Worm (Caenorhabditis elegans): ENCODE measurements around the gene ZK1307.8.

Gene ZK1307.8

ce11 chrII:9617039-9617901, 7.1 kb upstream of the ZK1307.8 start, which contains the start of gene hal-3 (continued):
- TF ChIP-seq ama-1 (optimal IDR thresholded peaks at IDR 0.05) (peak; percentile 77), ama-1 (GFP tag; optimal IDR thresholded peaks at IDR 0.05) (no peak), F57C9.4 (tag; optimal IDR thresholded peaks at IDR 0.05) (no peak), ztf-22 (GFP tag; optimal IDR thresholded peaks at IDR 0.05) (no peak), hmg-20 (GFP tag; IDR thresholded peaks at IDR 0.05) (no peak), ztf-26 (tag; optimal IDR thresholded peaks at IDR 0.05) (no peak), tbx-9 (tag; optimal IDR thresholded peaks at IDR 0.05; ENCODE audit: borderline replicate concordance) (no peak), K12H6.12 (tag; optimal IDR thresholded peaks at IDR 0.05) (no peak), F23B12.7 (tag; optimal IDR thresholded peaks at IDR 0.05; ENCODE audit: insufficient read depth) (no peak), Y53G8AR.9 (GFP tag; conservative IDR thresholded peaks at IDR 0.05) (peak; percentile 73; the same call in 1 of the 2 replicates), Y79H2A.3 (GFP tag; conservative IDR thresholded peaks at IDR 0.05) (no peak), hsf-1 (GFP tag; IDR thresholded peaks at IDR 0.05) (no peak), ztf-25 (GFP tag; IDR thresholded peaks at IDR 0.05) (peak; percentile 52; the same call in 1 of the 2 replicates), zfh-2 (GFP tag; conservative IDR thresholded peaks at IDR 0.05) (no peak), D2030.7 (GFP tag; IDR thresholded peaks at IDR 0.05) (no peak), akir-1 (GFP tag; optimal IDR thresholded peaks at IDR 0.05) (no peak), efl-1 (GFP tag; optimal IDR thresholded peaks at IDR 0.05) (no peak), F37B4.10 (GFP tag; IDR thresholded peaks at IDR 0.05) (no peak), K11D2.4 (GFP tag; IDR thresholded peaks at IDR 0.05) (no peak), Y67H2A.10 (GFP tag; conservative IDR thresholded peaks at IDR 0.05) (no peak), mcd-1 (GFP tag; IDR thresholded peaks at IDR 0.05) (0 out of 2 replicates have a peak, but pooled peaks have one; percentile 16), hlh-12 (tag; optimal IDR thresholded peaks at IDR 0.05) (no peak), F39B2.1 (GFP tag; IDR thresholded peaks at IDR 0.05) (no peak), lir-1 (GFP tag; conservative IDR thresholded peaks at IDR 0.05) (no peak), F49E8.2 (tag; optimal IDR thresholded peaks at IDR 0.05; ENCODE audit: insufficient read depth) (no peak), madf-6 (GFP tag; IDR thresholded peaks at IDR 0.05) (peak; percentile 48; the same call in 1 of the 2 replicates), egl-18 (GFP tag; IDR thresholded peaks at IDR 0.05) (0 out of 2 replicates have a peak, but pooled peaks have one; percentile 24), ceh-27 (GFP tag; optimal IDR thresholded peaks at IDR 0.05) (no peak), ceh-91 (GFP tag; IDR thresholded peaks at IDR 0.05) (no peak), bed-1 (GFP tag; IDR thresholded peaks at IDR 0.05) (no peak), hlh-26 (GFP tag; conservative IDR thresholded peaks at IDR 0.05) (no peak), attf-3 (GFP tag; conservative IDR thresholded peaks at IDR 0.05) (no peak; the same call in 1 of the 2 replicates), nhr-120 (GFP tag; IDR thresholded peaks at IDR 0.05) (no peak), dpl-1 (GFP tag; optimal IDR thresholded peaks at IDR 0.05) (no peak), madf-3 (GFP tag; IDR thresholded peaks at IDR 0.05) (no peak), gei-17 (GFP tag; optimal IDR thresholded peaks at IDR 0.05) (no peak), let-526 (GFP tag; IDR thresholded peaks at IDR 0.05) (no peak), F57A8.1 (GFP tag; optimal IDR thresholded peaks at IDR 0.05) (no peak)

- TF ChIP-seq him-1 (tag; optimal IDR thresholded peaks at IDR 0.05) (no peak), aptf-2 (GFP tag; conservative IDR thresholded peaks at IDR 0.05) (no peak), ztf-22 (GFP tag; optimal IDR thresholded peaks at IDR 0.05) (no peak), rec-8 (tag; optimal IDR thresholded peaks at IDR 0.05) (no peak), hlh-12 (tag; optimal IDR thresholded peaks at IDR 0.05) (no peak), snpc-1.3 (tag; optimal IDR thresholded peaks at IDR 0.05; ENCODE audit: insufficient read depth) (no peak), snpc-4 (GFP tag; optimal IDR thresholded peaks at IDR 0.05) (no peak), snpc-4 (tag; optimal IDR thresholded peaks at IDR 0.05) (no peak), ztf-6 (GFP tag; IDR thresholded peaks at IDR 0.05) (no peak), rcor-1 (GFP tag; IDR thresholded peaks at IDR 0.05) (peak; percentile 37; the same call in 1 of the 2 replicates), Y53G8AR.9 (GFP tag; conservative IDR thresholded peaks at IDR 0.05) (0 out of 2 replicates have a peak, but pooled peaks have one; percentile 5), B0261.1 (tag; optimal IDR thresholded peaks at IDR 0.05) (no peak), K11D2.4 (GFP tag; IDR thresholded peaks at IDR 0.05) (no peak), let-607 (tag; optimal IDR thresholded peaks at IDR 0.05) (peak in 1 of 2 experiments; percentile 8)
These were observed 6.5 kb upstream of the ZK1307.8 start for ce11 chrII:9617902-9618245.
